Worm (Caenorhabditis elegans) whole organism, dauer: ENCODE data around the gene dlat-1.

Source experiments
- unc-62 ChIP-seq: sonication (generic microtip); optimal IDR thresholded peaks from 2 replicates; lab custom pipeline; 2017; ENCODE audit warnings: missing biosample characterization, missing genetic modification reagents, missing genetic modification characterization

Gene dlat-1

ce11 chrV:14447240-14447763 is at the start of gene dlat-1, which contains the start of gene fntb-1:
TSS of gene dlat-1 (minus strand) at chrV:14447290.
TSS of gene fntb-1 (plus strand) at chrV:14447651.
- TF ChIP-seq unc-62 (GFP tag; lab: Kevin White, UChicago): no peak

ce11 chrV:14496446-14496845 is 49.4 kb upstream of the dlat-1 start:
- no peak for TF ChIP-seq unc-62 (GFP tag; lab: Kevin White, UChicago)

- no peak for TF ChIP-seq unc-62 (GFP tag; lab: Kevin White, UChicago)
Observed at ce11 chrV:14495493-14495892, 48.4 kb upstream of the dlat-1 start.

- no peak for TF ChIP-seq unc-62 (GFP tag; lab: Kevin White, UChicago)
Observed at ce11 chrV:14493665-14494064, 46.6 kb upstream of the dlat-1 start.

- TF ChIP-seq unc-62 (GFP tag; lab: Kevin White, UChicago): no peak
Observed at ce11 chrV:14491097-14491496, 44.0 kb upstream of the dlat-1 start.

- TF ChIP-seq unc-62 (GFP tag; lab: Kevin White, UChicago): no peak
Observed at ce11 chrV:14484582-14484981, 37.5 kb upstream of the dlat-1 start, which contains the start of gene R02D5.4. TSS of gene R02D5.4 (minus strand) at chrV:14484682.

- TF ChIP-seq unc-62 (GFP tag; lab: Kevin White, UChicago): no peak
Observed at ce11 chrV:14482728-14483210, 35.7 kb upstream of the dlat-1 start, which contains the start of gene R02D5.3. TSS of gene R02D5.3 (plus strand) at chrV:14483160.

ce11 chrV:14481987-14482386 is 34.9 kb upstream of the dlat-1 start, which contains the start of gene R02D5.10:
TSS of gene R02D5.10 (plus strand) at chrV:14482287.
- no peak for TF ChIP-seq unc-62 (GFP tag; lab: Kevin White, UChicago)

ce11 chrV:14481401-14481800 is 34.3 kb upstream of the dlat-1 start, which contains the start of gene R02D5.7:
TSS of gene R02D5.7 (minus strand) at chrV:14481501.
- TF ChIP-seq unc-62 (GFP tag; lab: Kevin White, UChicago): no peak

- no peak for TF ChIP-seq unc-62 (GFP tag; lab: Kevin White, UChicago)
Observed at ce11 chrV:14480533-14480932, 33.4 kb upstream of the dlat-1 start.

- no peak for TF ChIP-seq unc-62 (GFP tag; lab: Kevin White, UChicago)
Observed at ce11 chrV:14478979-14479378, 31.9 kb upstream of the dlat-1 start, which contains the start of gene clec-55. TSS of gene clec-55 (plus strand) at chrV:14479279.

ce11 chrV:14476680-14477079 is 29.6 kb upstream of the dlat-1 start, which contains the start of gene clec-54:
TSS of gene clec-54 (plus strand) at chrV:14476903.
- no peak for TF ChIP-seq unc-62 (GFP tag; lab: Kevin White, UChicago)

- no peak for TF ChIP-seq unc-62 (GFP tag; lab: Kevin White, UChicago)
Observed at ce11 chrV:14474099-14474498, 27.0 kb upstream of the dlat-1 start, which contains the start of gene clec-56. TSS of gene clec-56 (plus strand) at chrV:14474399.

- no peak for TF ChIP-seq unc-62 (GFP tag; lab: Kevin White, UChicago)
Observed at ce11 chrV:14472229-14472628, 25.1 kb upstream of the dlat-1 start, which contains the start of gene clec-227. TSS of gene clec-227 (plus strand) at chrV:14472529.

ce11 chrV:14468931-14469330 is 21.8 kb upstream of the dlat-1 start, which contains the start of gene clec-57:
TSS of gene clec-57 (plus strand) at chrV:14469231.
- no peak for TF ChIP-seq unc-62 (GFP tag; lab: Kevin White, UChicago)

ce11 chrV:14468196-14468874 is 21.2 kb upstream of the dlat-1 start, which contains the start of gene srz-97:
TSS of gene srz-97 (minus strand) at chrV:14468246.
- no peak for TF ChIP-seq unc-62 (GFP tag; lab: Kevin White, UChicago)
